Worm (Caenorhabditis elegans): ENCODE results near the gene F27E5.9.
A peak's percentile ranks its signal among the peaks of the same experiment; 100 is the strongest.

Gene F27E5.9

DNA sequence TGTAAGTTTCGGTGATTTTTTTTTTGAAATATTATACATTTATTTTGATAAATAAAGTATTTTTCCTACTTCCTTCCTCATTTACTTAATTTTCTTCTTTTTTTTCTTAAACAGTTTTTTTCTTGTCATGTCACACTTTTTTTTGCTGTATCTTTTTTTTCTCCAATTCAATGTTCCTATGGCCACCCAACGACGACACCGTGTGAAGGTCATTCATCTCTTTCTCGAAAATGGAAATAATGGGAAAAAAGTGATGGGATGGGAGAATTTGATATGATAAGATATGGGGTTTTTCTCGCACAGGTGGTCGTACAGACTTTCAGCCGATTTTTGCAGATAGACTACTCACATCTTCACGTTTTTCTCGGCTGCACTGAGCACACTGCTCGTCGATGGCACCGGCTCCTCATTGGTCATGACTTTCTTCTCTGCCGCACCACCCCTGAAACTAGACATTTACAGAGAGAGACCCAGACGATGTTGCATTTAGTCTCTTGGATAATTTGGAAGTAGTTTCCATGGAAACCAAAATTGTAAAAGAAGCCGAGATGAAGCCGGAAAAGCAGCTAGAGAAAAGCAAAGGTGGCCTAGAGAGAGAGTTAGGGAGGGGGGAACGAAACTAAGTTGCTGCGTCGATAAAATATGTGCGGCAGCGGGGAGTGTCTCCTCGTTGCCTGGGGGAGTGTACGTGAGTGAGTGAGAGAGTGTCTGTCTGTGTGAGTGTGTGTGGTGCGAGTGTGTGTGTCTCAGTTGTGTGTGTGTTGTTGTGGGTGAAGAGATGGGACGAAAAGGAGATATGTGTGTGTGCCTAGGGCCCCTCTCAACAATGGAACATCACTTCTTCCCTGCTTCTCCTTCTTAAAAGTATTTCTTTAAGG is 34.4 kb downstream of the F27E5.9 start, which contains the start of gene daf-19 (continued):
- peak; percentile 52 for TF ChIP-seq dmd-4 (tag; optimal IDR thresholded peaks at IDR 0.05; ENCODE audit: borderline replicate concordance)
- TF ChIP-seq odd-2 (tag; optimal IDR thresholded peaks at IDR 0.05) = no peak
- TF ChIP-seq ztf-16 (tag; optimal IDR thresholded peaks at IDR 0.05) = peak; percentile 37
- TF ChIP-seq unc-86 (tag; optimal IDR thresholded peaks at IDR 0.05) = peak; percentile 9
- peak; percentile 68 for TF ChIP-seq rnt-1 (tag; optimal IDR thresholded peaks at IDR 0.05)
- no peak for TF ChIP-seq pat-9 (tag; optimal IDR thresholded peaks at IDR 0.05)
- TF ChIP-seq unc-42 (tag; optimal IDR thresholded peaks at IDR 0.05) = peak; percentile 74
- TF ChIP-seq mec-3 (tag; optimal IDR thresholded peaks at IDR 0.05; ENCODE audit: borderline replicate concordance) = no peak
- TF ChIP-seq pros-1 (tag; optimal IDR thresholded peaks at IDR 0.05) = peak; percentile 70
- TF ChIP-seq C08G9.2 (tag; optimal IDR thresholded peaks at IDR 0.05) = peak; percentile 50
- peak; percentile 32 for TF ChIP-seq K02D7.2 (tag; optimal IDR thresholded peaks at IDR 0.05)
- TF ChIP-seq F13H6.1 (tag; optimal IDR thresholded peaks at IDR 0.05) = peak; percentile 57
- no peak for TF ChIP-seq nhr-232 (tag; optimal IDR thresholded peaks at IDR 0.05)
- TF ChIP-seq madf-2 (tag; optimal IDR thresholded peaks at IDR 0.05) = peak; percentile 62
- no peak for TF ChIP-seq tbx-7 (tag; optimal IDR thresholded peaks at IDR 0.05)
- peak; percentile 74 for TF ChIP-seq hlh-8 (tag; optimal IDR thresholded peaks at IDR 0.05)
- TF ChIP-seq ttx-3 (tag; optimal IDR thresholded peaks at IDR 0.05) = no peak
- TF ChIP-seq lin-11 (tag; optimal IDR thresholded peaks at IDR 0.05) = no peak
- peak; percentile 45 for TF ChIP-seq hlh-13 (GFP tag; optimal IDR thresholded peaks at IDR 0.05)
- TF ChIP-seq tbx-2 (tag; optimal IDR thresholded peaks at IDR 0.05) = peak; percentile 91
- peak; percentile 46 for TF ChIP-seq Y22D7AL.16 (tag; optimal IDR thresholded peaks at IDR 0.05)
- TF ChIP-seq syd-9 (tag; optimal IDR thresholded peaks at IDR 0.05) = peak; percentile 92
- TF ChIP-seq dve-1 (tag; optimal IDR thresholded peaks at IDR 0.05) = peak; percentile 55
- TF ChIP-seq ceh-31 (tag; optimal IDR thresholded peaks at IDR 0.05) = peak; percentile 84
- no peak for TF ChIP-seq pag-3 (tag; optimal IDR thresholded peaks at IDR 0.05; ENCODE audit: borderline replicate concordance)
- TF ChIP-seq ceh-18 (tag; optimal IDR thresholded peaks at IDR 0.05) = peak; percentile 87
- TF ChIP-seq C38D4.7 (GFP tag; optimal IDR thresholded peaks at IDR 0.05) = peak; percentile 69
- TF ChIP-seq ceh-9 (tag; optimal IDR thresholded peaks at IDR 0.05) = no peak
- 0 out of 2 replicates have a peak, but pooled peaks have one; percentile 8 for TF ChIP-seq unc-3 (GFP tag; conservative IDR thresholded peaks at IDR 0.05)
- TF ChIP-seq unc-3 (tag; optimal IDR thresholded peaks at IDR 0.05) = no peak
- peak; percentile 69 for TF ChIP-seq T23F11.4 (GFP tag; optimal IDR thresholded peaks at IDR 0.05)
- TF ChIP-seq ceh-45 (GFP tag; IDR thresholded peaks at IDR 0.05) = peak; percentile 48; the same call in 1 of the 2 replicates
- TF ChIP-seq K09A11.1 (tag; optimal IDR thresholded peaks at IDR 0.05; ENCODE audit: insufficient read depth) = peak; percentile 41
- peak; percentile 54 for TF ChIP-seq ets-4 (tag; optimal IDR thresholded peaks at IDR 0.05)

DNA sequence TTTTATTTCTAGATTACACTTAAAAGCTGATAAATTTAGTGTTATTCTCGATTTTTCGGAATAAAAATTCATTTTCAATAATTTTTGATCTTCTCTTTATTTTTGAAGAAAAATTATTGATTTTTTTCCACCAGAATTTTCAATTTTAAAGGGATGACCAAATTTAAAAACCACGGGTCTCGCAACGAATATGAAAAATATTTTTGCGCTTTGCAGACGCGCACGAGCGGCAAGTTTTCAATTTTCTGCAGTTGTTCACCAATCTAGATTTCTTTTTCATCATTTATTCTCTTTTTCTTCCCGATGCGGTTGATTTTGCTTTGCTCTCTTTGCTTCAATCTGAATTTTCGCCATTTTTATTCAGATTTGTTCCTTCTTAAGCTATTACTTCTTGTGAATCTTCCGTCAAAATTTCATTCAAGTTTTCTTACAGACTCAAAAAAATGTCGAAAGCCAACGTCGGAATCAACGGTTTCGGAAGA is 36.1 kb downstream of the F27E5.9 start, which contains the start of gene gpd-4:
Gene gpd-4, plus strand, starts transcription at position 432 of the 482 bp plus-strand sequence.
- TF ChIP-seq elt-4 (tag; optimal IDR thresholded peaks at IDR 0.05) = no peak

DNA sequence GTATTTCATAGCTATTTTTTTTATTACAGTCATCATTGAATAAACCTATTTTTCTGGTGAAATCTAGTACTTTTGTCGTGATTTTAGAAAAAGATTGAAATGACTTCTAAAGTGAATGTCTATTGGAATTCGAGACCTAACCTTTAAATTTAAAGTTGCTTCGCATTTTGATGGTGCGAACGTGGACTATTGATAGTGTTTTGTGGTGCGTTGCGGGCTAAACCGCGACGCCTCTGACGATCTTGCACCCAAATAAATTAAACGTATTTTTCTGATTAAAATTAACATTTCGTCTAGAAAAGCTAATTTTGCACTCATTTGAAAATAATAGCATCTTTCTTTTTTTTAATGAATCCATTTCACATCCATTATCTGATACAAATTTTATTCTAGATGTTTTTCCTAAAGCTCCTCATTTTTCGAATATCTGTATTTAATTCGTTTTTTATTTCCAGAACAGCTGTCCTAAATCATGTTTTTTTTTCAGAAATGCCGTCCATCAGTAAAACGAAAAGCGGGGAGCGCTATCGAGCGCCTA is 37.8 kb downstream of the F27E5.9 start, which contains the start of gene wbp-11:
Gene wbp-11, plus strand, starts transcription at position 488 of the 538 bp plus-strand sequence.
- TF ChIP-seq tbx-7 (tag; optimal IDR thresholded peaks at IDR 0.05) (no peak), pax-1 (tag; optimal IDR thresholded peaks at IDR 0.05) (no peak), unc-42 (tag; optimal IDR thresholded peaks at IDR 0.05) (peak; percentile 46)
